Worm (Caenorhabditis elegans): ENCODE data around the gene C01G6.9.

- TF ChIP-seq fos-1 (tag; optimal IDR thresholded peaks at IDR 0.05) = no peak
- TF ChIP-seq nhr-76 (tag; optimal IDR thresholded peaks at IDR 0.05) = no peak
- no peak for TF ChIP-seq lin-39 (tag; optimal IDR thresholded peaks at IDR 0.05)
- no peak for TF ChIP-seq ceh-32 (tag; optimal IDR thresholded peaks at IDR 0.05; ENCODE audit: poor library complexity)
- no peak for TF ChIP-seq nhr-77 (tag; optimal IDR thresholded peaks at IDR 0.05)
Measured at ce11 chrII:9322870-9323349, 27.3 kb upstream of the C01G6.9 start, which contains the start of gene rab-39.
